Fruit fly (Drosophila melanogaster) whole organism, embryonic: Measurements from ENCODE around the gene CG8861.

ENCODE experiments used
- Atf6 ChIP-seq: fragments of 200-800 bp; sonication (Bioruptor generic); IDR thresholded peaks from 2 replicates; pipeline ENCODE4 v1.3.6; 2022; ENCODE audit warnings: missing biosample characterization, missing genetic modification characterization
- CG1024 ChIP-seq: fragments of 200-800 bp; sonication (Bioruptor generic); IDR thresholded peaks from 2 replicates; pipeline ENCODE4 v1.3.6; 2022; ENCODE audit warnings: missing biosample characterization, missing genetic modification characterization
- CG11085 ChIP-seq: fragments of 200-800 bp; sonication (Bioruptor generic); IDR thresholded peaks from 2 replicates; pipeline ENCODE4 v1.3.6; 2022; ENCODE audit warnings: missing biosample characterization, missing genetic modification characterization
- CG1233 ChIP-seq: fragments of 200-800 bp; sonication (Bioruptor generic); optimal IDR thresholded peaks from 4 replicates; lab custom pipeline; 2018; ENCODE audit warnings: missing biosample characterization, mild to moderate bottlenecking, missing genetic modification characterization
- CG12769 ChIP-seq: fragments of 200-800 bp; sonication (Bioruptor generic); optimal IDR thresholded peaks from 2 replicates; lab custom pipeline; 2019; ENCODE audit warnings: missing biosample characterization, mild to moderate bottlenecking, missing genetic modification characterization, moderate library complexity
- CG15514 ChIP-seq: fragments of 200-800 bp; sonication (Bioruptor generic); optimal IDR thresholded peaks from 3 replicates; lab custom pipeline; 2017; ENCODE audit warnings: missing biosample characterization, missing genetic modification characterization, mild to moderate bottlenecking, moderate library complexity, missing genetic modification reagents
- CG17385 ChIP-seq: fragments of 200-800 bp; sonication (Bioruptor generic); optimal IDR thresholded peaks from 3 replicates; lab custom pipeline; 2018; ENCODE audit warnings: missing biosample characterization, mild to moderate bottlenecking, missing genetic modification characterization
- CG18599 ChIP-seq: fragments of 200-800 bp; sonication (Bioruptor generic); optimal IDR thresholded peaks from 3 replicates; lab custom pipeline; 2017; ENCODE audit warnings: missing biosample characterization, missing genetic modification characterization, mild to moderate bottlenecking, moderate library complexity, missing genetic modification reagents
- CG6765 ChIP-seq: fragments of 200-800 bp; sonication (Bioruptor generic); optimal IDR thresholded peaks from 3 replicates; lab custom pipeline; 2017; ENCODE audit warnings: missing biosample characterization, mild to moderate bottlenecking, missing genetic modification characterization
- CG7372 ChIP-seq: fragments of 200-800 bp; sonication (Bioruptor generic); IDR thresholded peaks from 2 replicates; pipeline ENCODE4 v1.3.6; 2022; ENCODE audit warnings: missing biosample characterization, missing genetic modification characterization
- CG7745 ChIP-seq: fragments of 200-800 bp; sonication (Bioruptor generic); optimal IDR thresholded peaks from 2 replicates; lab custom pipeline; 2018; ENCODE audit warnings: missing biosample characterization, mild to moderate bottlenecking, missing genetic modification characterization, moderate library complexity
- CG8089 ChIP-seq: fragments of 200-800 bp; sonication (Bioruptor generic); optimal IDR thresholded peaks from 3 replicates; lab custom pipeline; 2016; ENCODE audit warnings: missing biosample characterization, missing genetic modification characterization
- CG9437 ChIP-seq: fragments of 200-800 bp; sonication (Bioruptor generic); optimal IDR thresholded peaks from 2 replicates; lab custom pipeline; 2018; ENCODE audit warnings: missing biosample characterization, mild to moderate bottlenecking, missing genetic modification characterization
- Chrac-16 ChIP-seq: fragments of 200-800 bp; sonication (Bioruptor generic); optimal IDR thresholded peaks from 3 replicates; lab custom pipeline; 2016; ENCODE audit warnings: missing biosample characterization, missing genetic modification characterization
- Dfd ChIP-seq, 2 experiments: fragments of >200 bp; optimal IDR thresholded peaks; 2 replicates each; lab custom pipeline; 2017; ENCODE audit warnings: missing biosample characterization in 2 of 2, missing genetic modification characterization in 2 of 2
- Doc2 ChIP-seq: fragments of 200-800 bp; sonication (Bioruptor generic); IDR thresholded peaks from 2 replicates; pipeline ENCODE4 v1.3.6; 2022; ENCODE audit warnings: missing biosample characterization, missing genetic modification characterization
- Dref ChIP-seq: fragments of 200-800 bp; sonication (Bioruptor generic); IDR thresholded peaks from 2 replicates; pipeline ENCODE4 v1.3.6; 2022; ENCODE audit warnings: missing biosample characterization, missing genetic modification characterization
- Eip74EF ChIP-seq, 2 experiments: fragments of 200-800 bp in 1 of 2; fragments of >200 bp in 1 of 2; sonication (Bioruptor generic) in 1 of 2; optimal IDR thresholded peaks; 2 replicates each; lab custom pipeline; 2017 to 2019; ENCODE audit warnings: missing biosample characterization in 2 of 2, missing genetic modification characterization in 2 of 2, mild to moderate bottlenecking in 1 of 2, moderate library complexity in 1 of 2
- Ets97D ChIP-seq: fragments of 200-800 bp; sonication (Bioruptor generic); optimal IDR thresholded peaks from 3 replicates; lab custom pipeline; 2016; ENCODE audit warnings: missing biosample characterization, missing genetic modification characterization
- Fer2 ChIP-seq: fragments of 200-800 bp; sonication (Bioruptor generic); optimal IDR thresholded peaks from 2 replicates; lab custom pipeline; 2018; ENCODE audit warnings: missing biosample characterization, mild to moderate bottlenecking, missing genetic modification characterization, moderate library complexity
- Hr78 ChIP-seq, 2 experiments: fragments of 200-800 bp in 1 of 2; fragments of >200 bp in 1 of 2; sonication (Bioruptor generic) in 1 of 2; optimal IDR thresholded peaks; 2 replicates each; lab custom pipeline; 2017 to 2019; ENCODE audit warnings: missing biosample characterization in 2 of 2, missing genetic modification characterization in 2 of 2, mild to moderate bottlenecking in 1 of 2, moderate library complexity in 1 of 2
- Lim3 ChIP-seq: fragments of 200-800 bp; sonication (Bioruptor generic); IDR thresholded peaks from 2 replicates; pipeline ENCODE4 v1.3.6; 2022; ENCODE audit warnings: missing biosample characterization, missing genetic modification characterization
- Lpt ChIP-seq: fragments of >200 bp; optimal IDR thresholded peaks from 2 replicates; lab custom pipeline; 2018; ENCODE audit warnings: missing biosample characterization, missing genetic modification characterization
- MTF-1 ChIP-seq: fragments of 200-800 bp; sonication (Bioruptor generic); optimal IDR thresholded peaks from 2 replicates; lab custom pipeline; 2018; ENCODE audit warnings: missing biosample characterization, mild to moderate bottlenecking, missing genetic modification characterization, borderline replicate concordance
- Ravus ChIP-seq: fragments of 200-800 bp; sonication (Bioruptor generic); IDR thresholded peaks from 2 replicates; pipeline ENCODE4 v1.3.6; 2022; ENCODE audit warnings: missing biosample characterization, missing genetic modification characterization
- Rfx ChIP-seq: fragments of 200-800 bp; sonication (Bioruptor generic); IDR thresholded peaks from 2 replicates; pipeline ENCODE4 v1.3.6; 2022; ENCODE audit warnings: missing biosample characterization, missing genetic modification characterization
- Side ChIP-seq: fragments of 200-800 bp; sonication (Bioruptor generic); optimal IDR thresholded peaks from 2 replicates; lab custom pipeline; 2016; ENCODE audit warnings: missing biosample characterization, missing genetic modification characterization
- Spps ChIP-seq: fragments of 200-800 bp; sonication (Bioruptor generic); optimal IDR thresholded peaks from 2 replicates; lab custom pipeline; 2018; ENCODE audit warnings: missing biosample characterization, mild to moderate bottlenecking, missing genetic modification characterization
- Sry-β ChIP-seq: fragments of 200-800 bp; sonication (Bioruptor generic); optimal IDR thresholded peaks from 2 replicates; lab custom pipeline; 2018; ENCODE audit warnings: missing biosample characterization, mild to moderate bottlenecking, missing genetic modification characterization, moderate library complexity
- Xbp1 ChIP-seq: fragments of 200-800 bp; sonication (Bioruptor generic); optimal IDR thresholded peaks from 3 replicates; lab custom pipeline; 2016; ENCODE audit warnings: missing biosample characterization, mild to moderate bottlenecking, missing genetic modification characterization
- bbx ChIP-seq: fragments of 200-800 bp; sonication (Bioruptor generic); IDR thresholded peaks from 2 replicates; pipeline ENCODE4 v1.3.6; 2022; ENCODE audit warnings: missing biosample characterization, missing genetic modification characterization; ENCODE audit not compliant: partially characterized antibody
- chif ChIP-seq, 2 experiments: fragments of 200-800 bp; sonication (Bioruptor generic); optimal IDR thresholded peaks; 3 replicates each; lab custom pipeline; 2016; ENCODE audit warnings: missing biosample characterization in 2 of 2, missing genetic modification characterization in 2 of 2
- dan ChIP-seq: fragments of 200-800 bp; sonication (Bioruptor generic); IDR thresholded peaks from 2 replicates; pipeline ENCODE4 v1.3.6; 2022; ENCODE audit warnings: missing biosample characterization, missing genetic modification characterization
- ems ChIP-seq: fragments of 200-800 bp; sonication (Bioruptor generic); optimal IDR thresholded peaks from 3 replicates; lab custom pipeline; 2016; ENCODE audit warnings: missing biosample characterization, missing genetic modification characterization
- eyg ChIP-seq: fragments of 200-800 bp; sonication (Bioruptor generic); optimal IDR thresholded peaks from 3 replicates; lab custom pipeline; 2016; ENCODE audit warnings: missing biosample characterization, missing genetic modification characterization
- grn ChIP-seq: fragments of 200-800 bp; sonication (Bioruptor generic); optimal IDR thresholded peaks from 3 replicates; lab custom pipeline; 2017; ENCODE audit warnings: missing biosample characterization, missing genetic modification characterization
- gsb ChIP-seq: fragments of 200-800 bp; sonication (Bioruptor generic); IDR thresholded peaks from 2 replicates; pipeline ENCODE4 v1.3.6; 2022; ENCODE audit warnings: missing biosample characterization, missing genetic modification characterization
- jing ChIP-seq: fragments of 200-800 bp; sonication (Bioruptor generic); optimal IDR thresholded peaks from 2 replicates; lab custom pipeline; 2018; ENCODE audit warnings: missing biosample characterization, mild to moderate bottlenecking, missing genetic modification characterization
- lilli ChIP-seq: fragments of 200-800 bp; sonication (Bioruptor generic); optimal IDR thresholded peaks from 3 replicates; lab custom pipeline; 2016; ENCODE audit warnings: missing biosample characterization, missing genetic modification characterization
- lola ChIP-seq, 3 experiments: fragments of >200 bp in 2 of 3; fragments of 200-800 bp in 1 of 3; sonication (Bioruptor generic) in 1 of 3; optimal IDR thresholded peaks; 2 replicates each; lab custom pipeline; 2017 to 2019; ENCODE audit warnings: missing biosample characterization in 3 of 3, missing genetic modification characterization in 3 of 3, mild to moderate bottlenecking in 1 of 3, moderate library complexity in 1 of 3
- lov ChIP-seq, 2 experiments: fragments of 200-800 bp in 1 of 2; fragments of >200 bp in 1 of 2; sonication (Bioruptor generic) in 1 of 2; IDR thresholded peaks in 1 of 2; optimal IDR thresholded peaks in 1 of 2; 2 replicates in 1 of 2; 3 replicates in 1 of 2; pipeline versions ENCODE4 v1.3.6 to Lab custom; 2017 to 2022; ENCODE audit warnings: missing biosample characterization in 1 of 2, missing genetic modification characterization in 1 of 2
- luna ChIP-seq: fragments of 200-800 bp; sonication (Bioruptor generic); optimal IDR thresholded peaks from 2 replicates; lab custom pipeline; 2016; ENCODE audit warnings: missing biosample characterization, missing genetic modification characterization
- pb ChIP-seq: fragments of 200-800 bp; sonication (Bioruptor generic); optimal IDR thresholded peaks from 3 replicates; lab custom pipeline; 2016; ENCODE audit warnings: missing biosample characterization, missing genetic modification characterization
- pum ChIP-seq: fragments of 200-800 bp; sonication (Bioruptor generic); optimal IDR thresholded peaks from 2 replicates; lab custom pipeline; 2016; ENCODE audit warnings: missing biosample characterization, missing genetic modification characterization
- pzg ChIP-seq: fragments of 200-800 bp; sonication (Bioruptor generic); optimal IDR thresholded peaks from 3 replicates; lab custom pipeline; 2018; ENCODE audit warnings: missing biosample characterization, mild to moderate bottlenecking, missing genetic modification characterization, moderate library complexity
- slbo ChIP-seq: fragments of 200-800 bp; sonication (Bioruptor generic); IDR thresholded peaks from 2 replicates; pipeline ENCODE4 v1.3.6; 2022; ENCODE audit warnings: missing biosample characterization, missing genetic modification characterization
- ssp ChIP-seq: fragments of 200-800 bp; sonication (Bioruptor generic); IDR thresholded peaks from 2 replicates; pipeline ENCODE4 v1.3.6; 2022; ENCODE audit warnings: missing biosample characterization, missing genetic modification characterization
- trh ChIP-seq: fragments of 200-800 bp; sonication (Bioruptor generic); optimal IDR thresholded peaks from 2 replicates; lab custom pipeline; 2016; ENCODE audit warnings: missing biosample characterization, missing genetic modification characterization
- vvl ChIP-seq: fragments of 200-800 bp; sonication (Bioruptor generic); IDR thresholded peaks from 2 replicates; pipeline ENCODE4 v1.3.6; 2022; ENCODE audit warnings: missing biosample characterization, missing genetic modification characterization
- wek ChIP-seq: fragments of 200-800 bp; sonication (Bioruptor generic); optimal IDR thresholded peaks from 3 replicates; lab custom pipeline; 2018; ENCODE audit warnings: missing biosample characterization, mild to moderate bottlenecking, missing genetic modification characterization, moderate library complexity
- wor ChIP-seq: fragments of 200-800 bp; sonication (Bioruptor generic); IDR thresholded peaks from 2 replicates; pipeline ENCODE4 v1.3.6; 2022; ENCODE audit warnings: missing biosample characterization, missing genetic modification characterization

The CG8861 gene

dm6 chr3R:9344791-9345208 is 16.5 kb upstream of the CG8861 start (continued):
- TF ChIP-seq Doc2 (no peak), CG1233 (GFP tag; lab: Kevin White, UChicago) (peak; percentile 7), vvl (GFP tag; lab: Robert Waterston, UW) (peak; percentile 57), Side (no peak), CG12769 (tag; lab: Kevin White, UChicago) (no peak), Ravus (GFP tag; lab: Robert Waterston, UW) (no peak), CG9437 (GFP tag; lab: Kevin White, UChicago) (peak; percentile 47), CG8089 (GFP tag; lab: Kevin White, UChicago) (peak; percentile 25), Atf6 (no peak), Ets97D (GFP tag; lab: Kevin White, UChicago) (no peak), ems (GFP tag; lab: Kevin White, UChicago) (peak; percentile 18), trh (GFP tag; lab: Kevin White, UChicago) (no peak), CG15514 (GFP tag; lab: Kevin White, UChicago) (no peak), wek (no peak), Lim3 (no peak), eyg (GFP tag; lab: Kevin White, UChicago) (no peak), chif (GFP tag; optimal IDR thresholded peaks at IDR 0.05; lab: Kevin White, UChicago) (peak in 1 of 2 experiments; percentile 8), grn (no peak), CG11085 (GFP tag; lab: Robert Waterston, UW) (no peak), Xbp1 (GFP tag; lab: Kevin White, UChicago) (peak; percentile 59), Fer2 (tag; lab: Kevin White, UChicago) (no peak), lov (optimal IDR thresholded peaks at IDR 0.05; lab: Kevin White, UChicago) (no peak), lov (GFP tag; IDR thresholded peaks at IDR 0.05; lab: Robert Waterston, UW) (no peak), ssp (GFP tag; lab: Robert Waterston, UW) (no peak), pb (GFP tag; lab: Kevin White, UChicago) (no peak), gsb (GFP tag; lab: Robert Waterston, UW) (no peak; the same call in 1 of the 2 replicates), pum (peak; percentile 48), Sry-β (GFP tag; lab: Kevin White, UChicago) (no peak), CG17385 (peak; percentile 48), Dfd (GFP tag; optimal IDR thresholded peaks at IDR 0.05; lab: Kevin White, UChicago) (no peak), slbo (GFP tag; lab: Robert Waterston, UW) (peak; percentile 60), jing (GFP tag; lab: Kevin White, UChicago) (no peak), Lpt (GFP tag; lab: Kevin White, UChicago) (no peak), bbx (GFP tag; lab: Robert Waterston, UW) (no peak), Rfx (GFP tag; lab: Robert Waterston, UW) (0 out of 2 replicates have a peak, but pooled peaks have one; percentile 22), CG6765 (GFP tag; lab: Kevin White, UChicago) (no peak), lola (GFP tag; optimal IDR thresholded peaks at IDR 0.05; lab: Kevin White, UChicago) (no peak), lilli (GFP tag; lab: Kevin White, UChicago) (peak; percentile 54), CG1024 (GFP tag; lab: Robert Waterston, UW) (no peak), Spps (tag; lab: Kevin White, UChicago) (no peak), Chrac-16 (GFP tag; lab: Kevin White, UChicago) (peak; percentile 7), MTF-1 (GFP tag; lab: Kevin White, UChicago) (no peak), Hr78 (GFP tag; optimal IDR thresholded peaks at IDR 0.05; lab: Kevin White, UChicago) (peak in 1 of 2 experiments; percentile 23), dan (no peak), CG7372 (GFP tag; lab: Robert Waterston, UW) (no peak), Eip74EF (GFP tag; optimal IDR thresholded peaks at IDR 0.05; lab: Kevin White, UChicago) (peak in 1 of 2 experiments; percentile 42), pzg (GFP tag; lab: Kevin White, UChicago) (no peak), wor (no peak), luna (GFP tag; lab: Kevin White, UChicago) (no peak), CG18599 (peak; percentile 54), Dref (GFP tag; lab: Robert Waterston, UW) (no peak), CG7745 (tag; lab: Kevin White, UChicago) (no peak)
